Worm (Caenorhabditis elegans): ENCODE measurements around the gene E01G4.3.

E01G4.3 gene

ce11 chrII:13460592-13461395 lies 8.6 kb downstream of the E01G4.3 start, which contains the start of gene pqn-27 (continued):
- no peak for TF ChIP-seq ceh-79 (tag; optimal IDR thresholded peaks at IDR 0.05)
- TF ChIP-seq mes-4 (tag; optimal IDR thresholded peaks at IDR 0.05), result no peak
- TF ChIP-seq ekl-4 (GFP tag; IDR thresholded peaks at IDR 0.05), result no peak
- TF ChIP-seq xnd-1 (tag; optimal IDR thresholded peaks at IDR 0.05), result no peak
- peak; percentile 50 for TF ChIP-seq F23B12.7 (tag; optimal IDR thresholded peaks at IDR 0.05; ENCODE audit: insufficient read depth)
- TF ChIP-seq repo-1 (tag; optimal IDR thresholded peaks at IDR 0.05), result peak; percentile 91
- peak; percentile 16 for TF ChIP-seq F10E7.11 (tag; optimal IDR thresholded peaks at IDR 0.05)
- TF ChIP-seq nfyb-1 (GFP tag; IDR thresholded peaks at IDR 0.05), result peak; percentile 63
- TF ChIP-seq C06A6.2 (GFP tag; conservative IDR thresholded peaks at IDR 0.05), result peak; percentile 55; the same call in 1 of the 2 replicates
- TF ChIP-seq ztf-26 (tag; optimal IDR thresholded peaks at IDR 0.05), result peak; percentile 85
- TF ChIP-seq tbp1 (GFP tag; optimal IDR thresholded peaks at IDR 0.05), result peak; percentile 48
- peak; percentile 62 for TF ChIP-seq chd-7 (tag; optimal IDR thresholded peaks at IDR 0.05)
- peak; percentile 58 for TF ChIP-seq somi-1 (GFP tag; optimal IDR thresholded peaks at IDR 0.05)
- TF ChIP-seq tlf-1 (GFP tag; optimal IDR thresholded peaks at IDR 0.05), result peak; percentile 56
- peak; percentile 39 for TF ChIP-seq athp-1 (tag; optimal IDR thresholded peaks at IDR 0.05)
- peak; percentile 64; the same call in 1 of the 2 replicates for TF ChIP-seq Y53G8AR.9 (GFP tag; conservative IDR thresholded peaks at IDR 0.05)
- TF ChIP-seq nfya-1 (tag; optimal IDR thresholded peaks at IDR 0.05; ENCODE audit: borderline replicate concordance, insufficient read depth), result no peak
- TF ChIP-seq K12H6.12 (tag; optimal IDR thresholded peaks at IDR 0.05), result peak; percentile 71
- TF ChIP-seq ztf-22 (GFP tag; optimal IDR thresholded peaks at IDR 0.05), result peak; percentile 65
- TF ChIP-seq zfh-2 (GFP tag; conservative IDR thresholded peaks at IDR 0.05), result 0 out of 2 replicates have a peak, but pooled peaks have one; percentile 18
- peak; percentile 81 for TF ChIP-seq atf-7 (tag; optimal IDR thresholded peaks at IDR 0.05)
- peak; percentile 40; the same call in 1 of the 2 replicates for TF ChIP-seq K11D2.4 (GFP tag; IDR thresholded peaks at IDR 0.05)
- peak; percentile 70; the same call in 1 of the 2 replicates for TF ChIP-seq B0336.3 (GFP tag; IDR thresholded peaks at IDR 0.05)
- TF ChIP-seq dpff-1 (tag; optimal IDR thresholded peaks at IDR 0.05), result no peak
- TF ChIP-seq Y95B8A.8 (GFP tag; IDR thresholded peaks at IDR 0.05), result peak; percentile 66; the same call in 1 of the 2 replicates
- no peak for TF ChIP-seq F57C9.4 (tag; optimal IDR thresholded peaks at IDR 0.05)
- TF ChIP-seq lin-35 (GFP tag; optimal IDR thresholded peaks at IDR 0.05), result peak in 1 of 3 experiments; percentile 54
- 0 out of 2 replicates have a peak, but pooled peaks have one; percentile 27 for TF ChIP-seq hmg-20 (GFP tag; IDR thresholded peaks at IDR 0.05)
- no peak for TF ChIP-seq ztf-18 (tag; optimal IDR thresholded peaks at IDR 0.05)
- peak; percentile 44; the same call in 1 of the 2 replicates for TF ChIP-seq rcor-1 (GFP tag; IDR thresholded peaks at IDR 0.05)
- TF ChIP-seq ceh-100 (GFP tag; IDR thresholded peaks at IDR 0.05), result no peak
- no peak for TF ChIP-seq F52B5.7 (tag; optimal IDR thresholded peaks at IDR 0.05)
- peak; percentile 52; the same call in 1 of the 2 replicates for TF ChIP-seq pbrm-1 (GFP tag; IDR thresholded peaks at IDR 0.05)
- no peak for TF ChIP-seq ets-4 (GFP tag; optimal IDR thresholded peaks at IDR 0.05)
- TF ChIP-seq sdz-38 (tag; optimal IDR thresholded peaks at IDR 0.05), result no peak
- peak; percentile 11 for TF ChIP-seq lsl-1 (GFP tag; optimal IDR thresholded peaks at IDR 0.05)
- no peak for TF ChIP-seq cebp-1 (GFP tag; IDR thresholded peaks at IDR 0.05)
- peak; percentile 50 for TF ChIP-seq cebp-1 (tag; optimal IDR thresholded peaks at IDR 0.05)

ce11 chrII:13456622-13457021 lies 12.8 kb downstream of the E01G4.3 start:
- TF ChIP-seq ets-4 (GFP tag; optimal IDR thresholded peaks at IDR 0.05) (peak; percentile 23), Y53G8AR.9 (GFP tag; conservative IDR thresholded peaks at IDR 0.05) (no peak), B0035.1 (tag; optimal IDR thresholded peaks at IDR 0.05) (no peak), lin-26 (GFP tag; IDR thresholded peaks at IDR 0.05) (0 out of 2 replicates have a peak, but pooled peaks have one; percentile 49), ztf-28 (GFP tag; IDR thresholded peaks at IDR 0.05) (no peak), attf-5 (GFP tag; optimal IDR thresholded peaks at IDR 0.05) (peak; percentile 36), nhr-80 (tag; optimal IDR thresholded peaks at IDR 0.05) (peak; percentile 59), nfya-2 (GFP tag; IDR thresholded peaks at IDR 0.05) (no peak), zfh-2 (GFP tag; conservative IDR thresholded peaks at IDR 0.05) (peak; percentile 94), lag-1 (GFP tag; IDR thresholded peaks at IDR 0.05) (no peak), ztf-26 (tag; optimal IDR thresholded peaks at IDR 0.05) (no peak), aptf-3 (GFP tag; IDR thresholded peaks at IDR 0.05) (no peak), fkh-3 (tag; optimal IDR thresholded peaks at IDR 0.05) (no peak), let-607 (tag; optimal IDR thresholded peaks at IDR 0.05) (peak in 1 of 2 experiments; percentile 10)
